Worm (Caenorhabditis elegans) whole organism, L3 larva: Measurements from ENCODE around the gene msp-81.

Experiments
- aly-2 ChIP-seq: fragments of 150-350 bp; optimal IDR thresholded peaks from 2 replicates; lab custom pipeline; 2014; ENCODE audit warnings: missing biosample characterization, missing genetic modification characterization
- ceh-82 ChIP-seq: fragments of 150-350 bp; optimal IDR thresholded peaks from 2 replicates; lab custom pipeline; 2014; ENCODE audit warnings: missing biosample characterization, missing genetic modification characterization
- egl-27 ChIP-seq: sonication (generic microtip); optimal IDR thresholded peaks from 4 replicates; lab custom pipeline; 2017; ENCODE audit warnings: missing biosample characterization, missing genetic modification reagents, missing genetic modification characterization
- elt-2 ChIP-seq: sonication (generic microtip); optimal IDR thresholded peaks from 2 replicates; lab custom pipeline; 2016; ENCODE audit warnings: missing genetic modification reagents, mild to moderate bottlenecking, missing genetic modification characterization, missing compliant biosample characterization
- fos-1 ChIP-seq: fragments of 150-350 bp; optimal IDR thresholded peaks from 2 replicates; lab custom pipeline; 2014; ENCODE audit warnings: missing biosample characterization, missing genetic modification characterization
- lsy-12 ChIP-seq: sonication (generic microtip); optimal IDR thresholded peaks from 2 replicates; lab custom pipeline; 2016; ENCODE audit warnings: mild to moderate bottlenecking, missing genetic modification characterization, missing compliant biosample characterization
- mdl-1 ChIP-seq: fragments of 150-350 bp; optimal IDR thresholded peaks from 2 replicates; lab custom pipeline; 2014; ENCODE audit warnings: missing biosample characterization, missing genetic modification characterization
- nhr-11 ChIP-seq: fragments of 150-350 bp; optimal IDR thresholded peaks from 2 replicates; lab custom pipeline; 2014; ENCODE audit warnings: missing biosample characterization, missing genetic modification characterization
- nhr-237 ChIP-seq: fragments of 150-350 bp; optimal IDR thresholded peaks from 2 replicates; lab custom pipeline; 2014; ENCODE audit warnings: missing biosample characterization, missing genetic modification characterization
- nhr-76 ChIP-seq: fragments of 150-350 bp; sonication (generic microtip); optimal IDR thresholded peaks from 5 replicates; lab custom pipeline; 2014; ENCODE audit warnings: missing biosample characterization, missing genetic modification characterization
- nhr-77 ChIP-seq: fragments of 150-350 bp; optimal IDR thresholded peaks from 2 replicates; lab custom pipeline; 2014; ENCODE audit warnings: missing biosample characterization, missing genetic modification characterization
- snpc-4 ChIP-seq: fragments of 150-350 bp; optimal IDR thresholded peaks from 2 replicates; lab custom pipeline; 2014; ENCODE audit warnings: missing biosample characterization, missing genetic modification characterization
- tbx-2 ChIP-seq: sonication (generic microtip); optimal IDR thresholded peaks from 2 replicates; lab custom pipeline; 2016; ENCODE audit warnings: mild to moderate bottlenecking, missing genetic modification characterization, missing compliant biosample characterization
- ztf-4 ChIP-seq: fragments of 150-350 bp; optimal IDR thresholded peaks from 2 replicates; lab custom pipeline; 2014; ENCODE audit warnings: missing biosample characterization, missing genetic modification characterization

DNA sequence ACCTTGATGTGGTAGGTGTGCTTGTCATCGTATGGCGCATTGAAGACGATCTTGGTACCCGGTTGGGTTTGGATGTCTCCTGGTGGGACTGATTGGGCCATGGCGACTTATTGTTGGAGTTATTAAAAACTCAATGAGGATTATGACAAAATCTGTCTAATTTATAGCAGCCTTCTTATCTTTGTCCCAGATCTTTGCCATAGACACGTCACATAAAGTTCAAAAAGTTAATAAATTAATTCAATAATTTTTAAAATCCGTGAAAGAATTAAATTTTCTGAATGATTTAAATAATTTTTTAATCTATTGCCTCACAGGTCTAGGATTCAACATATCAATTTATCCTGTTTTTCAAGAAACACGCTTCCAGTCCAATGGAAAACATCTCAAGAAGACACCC, at the start of gene msp-81:
- TF ChIP-seq lsy-12 (tag; lab: Kevin White, UChicago) (no peak), elt-2 (tag; lab: Kevin White, UChicago) (no peak), ztf-4 (no peak), nhr-77 (no peak), nhr-76 (no peak), tbx-2 (tag; lab: Kevin White, UChicago) (no peak), nhr-11 (no peak), fos-1 (tag; lab: Kevin White, UChicago) (no peak), mdl-1 (tag; lab: Kevin White, UChicago) (no peak), ceh-82 (tag; lab: Kevin White, UChicago) (no peak), aly-2 (no peak), snpc-4 (no peak), nhr-237 (no peak), egl-27 (tag; lab: Kevin White, UChicago) (no peak)
